Fruit fly (Drosophila melanogaster) whole organism, wandering third instar larva: ENCODE results near the gene Cow.

ENCODE experiments used
- Abd-B ChIP-seq: fragments of >200 bp; optimal IDR thresholded peaks from 2 replicates; lab custom pipeline; 2017; ENCODE audit warnings: missing biosample characterization, missing genetic modification characterization
- CG32264 ChIP-seq: fragments of 200-800 bp; sonication (Bioruptor generic); optimal IDR thresholded peaks from 2 replicates; lab custom pipeline; 2016; ENCODE audit warnings: missing biosample characterization, missing genetic modification characterization
- CG9705 ChIP-seq: fragments of 200-800 bp; sonication (Bioruptor generic); optimal IDR thresholded peaks from 2 replicates; lab custom pipeline; 2018; ENCODE audit warnings: missing biosample characterization, mild to moderate bottlenecking, missing genetic modification characterization
- CrebA ChIP-seq: fragments of 200-800 bp; sonication (Bioruptor generic); optimal IDR thresholded peaks from 2 replicates; lab custom pipeline; 2016; ENCODE audit warnings: missing biosample characterization, mild to moderate bottlenecking, missing genetic modification characterization, borderline replicate concordance
- Dfd ChIP-seq: fragments of >200 bp; optimal IDR thresholded peaks from 2 replicates; lab custom pipeline; 2017; ENCODE audit warnings: missing biosample characterization, missing genetic modification characterization
- Dif ChIP-seq: fragments of 200-275, 200-300 bp; sonication (Bioruptor generic); optimal IDR thresholded peaks from 2 replicates; lab custom pipeline; 2018; ENCODE audit warnings: missing biosample characterization, missing genetic modification characterization; ENCODE audit not compliant: partially characterized antibody
- GATAd ChIP-seq: sonication (Bioruptor generic); optimal IDR thresholded peaks from 2 replicates; lab custom pipeline; 2016; ENCODE audit warnings: missing biosample characterization, missing genetic modification characterization
- HLH106 ChIP-seq: fragments of 200-800 bp; optimal IDR thresholded peaks from 3 replicates; lab custom pipeline; 2019; ENCODE audit warnings: missing biosample characterization, mild to moderate bottlenecking, missing genetic modification characterization, moderate library complexity
- Hnf4 ChIP-seq: fragments of 200-800 bp; sonication (Bioruptor generic); optimal IDR thresholded peaks from 2 replicates; lab custom pipeline; 2016; ENCODE audit warnings: missing biosample characterization, mild to moderate bottlenecking, missing genetic modification characterization
- Hr78 ChIP-seq: fragments of >200 bp; optimal IDR thresholded peaks from 2 replicates; lab custom pipeline; 2017; ENCODE audit warnings: missing biosample characterization, missing genetic modification characterization
- Hr83 ChIP-seq: fragments of 200-300 bp; sonication (Bioruptor generic); optimal IDR thresholded peaks from 2 replicates; lab custom pipeline; 2016; ENCODE audit warnings: missing biosample characterization, mild to moderate bottlenecking, missing genetic modification characterization, moderate library complexity; ENCODE audit not compliant: poor library complexity, severe bottlenecking
- Jra ChIP-seq: sonication (Bioruptor generic); optimal IDR thresholded peaks from 2 replicates; lab custom pipeline; 2016; ENCODE audit warnings: missing biosample characterization, missing genetic modification characterization
- Mio ChIP-seq: sonication (Bioruptor generic); optimal IDR thresholded peaks from 2 replicates; lab custom pipeline; 2016; ENCODE audit warnings: missing biosample characterization, missing genetic modification characterization
- Myc ChIP-seq: fragments of >200 bp; optimal IDR thresholded peaks from 2 replicates; lab custom pipeline; 2017
- N ChIP-seq: fragments of >200 bp; optimal IDR thresholded peaks from 2 replicates; lab custom pipeline; 2018; ENCODE audit warnings: missing biosample characterization, missing external identifiers, missing genetic modification characterization
- OdsH ChIP-seq: fragments of 200-800 bp; sonication (Bioruptor generic); optimal IDR thresholded peaks from 2 replicates; lab custom pipeline; 2016; ENCODE audit warnings: missing biosample characterization, mild to moderate bottlenecking, missing genetic modification characterization
- Rel ChIP-seq, 2 experiments: fragments of 200-800 bp; sonication (Bioruptor generic) in 1 of 2; optimal IDR thresholded peaks; 2 replicates in 1 of 2; 3 replicates in 1 of 2; lab custom pipeline; 2016 to 2019; ENCODE audit warnings: mild to moderate bottlenecking in 2 of 2, missing biosample characterization in 2 of 2, missing genetic modification characterization in 2 of 2, moderate library complexity in 1 of 2
- Sp1 ChIP-seq: fragments of 200-800 bp; sonication (Bioruptor generic); optimal IDR thresholded peaks from 3 replicates; lab custom pipeline; 2019; ENCODE audit warnings: missing biosample characterization, mild to moderate bottlenecking, missing genetic modification characterization, moderate library complexity
- Vsx2 ChIP-seq: fragments of 200-300, 225-300 bp; sonication (Bioruptor generic); optimal IDR thresholded peaks from 2 replicates; lab custom pipeline; 2018; ENCODE audit warnings: missing biosample characterization, missing genetic modification characterization; ENCODE audit not compliant: partially characterized antibody
- br ChIP-seq: fragments of 200-800 bp; sonication (Bioruptor generic); optimal IDR thresholded peaks from 2 replicates; lab custom pipeline; 2016; ENCODE audit warnings: missing biosample characterization, missing genetic modification characterization
- brk ChIP-seq: fragments of 200-800 bp; sonication (Bioruptor generic); optimal IDR thresholded peaks from 2 replicates; lab custom pipeline; 2016; ENCODE audit warnings: missing biosample characterization, mild to moderate bottlenecking, missing genetic modification characterization
- dl ChIP-seq, 2 experiments: fragments of 175-275, 200-275 bp in 1 of 2; fragments of 200-275 bp in 1 of 2; sonication (Bioruptor generic); optimal IDR thresholded peaks; lab custom pipeline; 2018; ENCODE audit warnings: mild to moderate bottlenecking in 2 of 2, missing biosample characterization in 2 of 2, missing genetic modification characterization in 2 of 2, moderate library complexity in 2 of 2; ENCODE audit not compliant: partially characterized antibody in 2 of 2, insufficient read depth in 1 of 2
- dmrt93B ChIP-seq: fragments of 200-800 bp; sonication (Bioruptor generic); optimal IDR thresholded peaks from 2 replicates; lab custom pipeline; 2018; ENCODE audit warnings: missing biosample characterization, mild to moderate bottlenecking, missing genetic modification characterization
- dsf ChIP-seq: sonication (Bioruptor generic); optimal IDR thresholded peaks from 2 replicates; lab custom pipeline; 2016; ENCODE audit warnings: missing biosample characterization, missing genetic modification characterization, borderline replicate concordance
- ey ChIP-seq: fragments of 200-800 bp; sonication (Bioruptor generic); optimal IDR thresholded peaks from 2 replicates; lab custom pipeline; 2016; ENCODE audit warnings: missing biosample characterization, missing genetic modification characterization
- foxo ChIP-seq, 2 experiments: fragments of 200-800 bp; sonication (Bioruptor generic); optimal IDR thresholded peaks; 2 replicates in 1 of 2; 3 replicates in 1 of 2; lab custom pipeline; 2016 to 2017; ENCODE audit warnings: missing biosample characterization in 2 of 2, missing genetic modification characterization in 2 of 2
- fru ChIP-seq: fragments of 200-800 bp; sonication (Bioruptor generic); optimal IDR thresholded peaks from 3 replicates; lab custom pipeline; 2016; ENCODE audit warnings: missing biosample characterization, mild to moderate bottlenecking, missing genetic modification characterization
- jim ChIP-seq: fragments of 175-275, 200-325 bp; sonication (Bioruptor generic); optimal IDR thresholded peaks from 2 replicates; lab custom pipeline; 2016; ENCODE audit warnings: missing biosample characterization, mild to moderate bottlenecking, missing genetic modification characterization
- lola ChIP-seq: fragments of >200 bp; optimal IDR thresholded peaks from 2 replicates; lab custom pipeline; 2017; ENCODE audit warnings: missing biosample characterization, missing genetic modification characterization
- pan ChIP-seq: fragments of >200 bp; optimal IDR thresholded peaks from 2 replicates; lab custom pipeline; 2017
- rgr ChIP-seq: fragments of 200-800 bp; sonication (Bioruptor generic); optimal IDR thresholded peaks from 3 replicates; lab custom pipeline; 2016; ENCODE audit warnings: missing biosample characterization, mild to moderate bottlenecking, missing genetic modification characterization
- sage ChIP-seq: fragments of 200-800 bp; sonication (Bioruptor generic); optimal IDR thresholded peaks from 2 replicates; lab custom pipeline; 2016; ENCODE audit warnings: missing biosample characterization, mild to moderate bottlenecking, missing genetic modification characterization
- sv ChIP-seq: fragments of 200-800 bp; sonication (Bioruptor generic); optimal IDR thresholded peaks from 3 replicates; lab custom pipeline; 2016; ENCODE audit warnings: missing biosample characterization, missing genetic modification characterization
- tai ChIP-seq: sonication (Bioruptor generic); optimal IDR thresholded peaks from 2 replicates; lab custom pipeline; 2016; ENCODE audit warnings: missing biosample characterization, missing genetic modification characterization
- woc ChIP-seq: sonication (Bioruptor generic); optimal IDR thresholded peaks from 2 replicates; lab custom pipeline; 2016; ENCODE audit warnings: missing biosample characterization, mild to moderate bottlenecking, missing genetic modification characterization

Cow gene

dm6 chr3R:23126241-23127022 is 13.9 kb upstream of the Cow start, which contains the start of gene CG31365:
Gene CG31365 (minus strand): TSS chr3R:23126422.
- TF ChIP-seq Myc (lab: Kevin White, UChicago), result no peak
- no peak for TF ChIP-seq Hr83 (GFP tag; lab: Kevin White, UChicago)
- TF ChIP-seq sage (GFP tag; lab: Kevin White, UChicago), result no peak
- no peak for TF ChIP-seq Mio (GFP tag; lab: Kevin White, UChicago)
- no peak for TF ChIP-seq GATAd (GFP tag; lab: Kevin White, UChicago)
- no peak for TF ChIP-seq CG32264
- no peak for TF ChIP-seq sv (GFP tag; lab: Kevin White, UChicago)
- TF ChIP-seq rgr, result peak; percentile 31
- TF ChIP-seq tai, result no peak
- no peak for TF ChIP-seq Rel (GFP tag; optimal IDR thresholded peaks at IDR 0.05; lab: Kevin White, UChicago)
- TF ChIP-seq Rel (tag; optimal IDR thresholded peaks at IDR 0.05; lab: Kevin White, UChicago), result peak; percentile 52
- TF ChIP-seq N (GFP tag; lab: Kevin White, UChicago), result no peak
- TF ChIP-seq Sp1 (GFP tag; lab: Kevin White, UChicago), result peak; percentile 47

DNA sequence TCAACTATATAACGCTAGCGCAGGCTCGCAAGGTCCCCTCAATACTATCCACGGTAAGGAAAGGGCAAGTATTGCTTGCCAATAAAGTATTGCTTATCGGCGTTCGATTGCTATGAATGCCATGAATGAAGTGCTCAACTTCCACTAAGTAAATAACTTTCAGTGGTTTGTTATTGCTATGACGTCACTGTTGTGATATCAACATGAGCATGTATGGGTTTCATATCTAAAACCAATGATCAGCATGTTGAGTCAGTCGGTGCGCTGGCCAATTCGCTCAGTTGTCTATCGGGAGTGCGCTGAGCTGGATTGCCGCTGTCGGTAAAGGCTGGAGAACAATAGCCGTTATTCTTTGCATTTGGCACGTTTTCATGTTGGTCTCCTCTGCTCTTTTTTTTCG is 8.4 kb upstream of the Cow start:
- no peak for TF ChIP-seq CG9705 (GFP tag; lab: Kevin White, UChicago)
- TF ChIP-seq dl (GFP tag; optimal IDR thresholded peaks at IDR 0.05; lab: Kevin White, UChicago; ENCODE audit: insufficient read depth in 1 of 2, partially characterized antibody in 2 of 2), result no peak
- TF ChIP-seq sage (GFP tag; lab: Kevin White, UChicago), result no peak
- TF ChIP-seq woc, result no peak
- no peak for TF ChIP-seq Jra (GFP tag; lab: Kevin White, UChicago)
- no peak for TF ChIP-seq fru (GFP tag; lab: Kevin White, UChicago)

- TF ChIP-seq CG32264 (no peak), Dfd (no peak), Jra (GFP tag; lab: Kevin White, UChicago) (no peak), pan (lab: Kevin White, UChicago) (no peak), CG9705 (GFP tag; lab: Kevin White, UChicago) (no peak), HLH106 (tag; lab: Kevin White, UChicago) (no peak), Rel (GFP tag; optimal IDR thresholded peaks at IDR 0.05; lab: Kevin White, UChicago) (no peak), Rel (tag; optimal IDR thresholded peaks at IDR 0.05; lab: Kevin White, UChicago) (no peak), tai (no peak), sage (GFP tag; lab: Kevin White, UChicago) (no peak), dmrt93B (no peak), br (GFP tag; lab: Kevin White, UChicago) (no peak)
Observed at dm6 chr3R:23119873-23120272, 7.3 kb upstream of the Cow start.

- TF ChIP-seq brk (GFP tag; lab: Kevin White, UChicago), result no peak
- no peak for TF ChIP-seq Hr78 (GFP tag; lab: Kevin White, UChicago)
- TF ChIP-seq Dif (GFP tag; lab: Kevin White, UChicago), result no peak
- TF ChIP-seq lola (GFP tag; lab: Kevin White, UChicago), result no peak
- peak; percentile 54 for TF ChIP-seq HLH106 (tag; lab: Kevin White, UChicago)
- TF ChIP-seq rgr, result peak; percentile 19
- no peak for TF ChIP-seq Mio (GFP tag; lab: Kevin White, UChicago)
- TF ChIP-seq sage (GFP tag; lab: Kevin White, UChicago), result no peak
- TF ChIP-seq Myc (lab: Kevin White, UChicago), result peak; percentile 99
- no peak for TF ChIP-seq pan (lab: Kevin White, UChicago)
- no peak for TF ChIP-seq dl (GFP tag; optimal IDR thresholded peaks at IDR 0.05; lab: Kevin White, UChicago; ENCODE audit: insufficient read depth in 1 of 2, partially characterized antibody in 2 of 2)
- TF ChIP-seq dsf (GFP tag; lab: Kevin White, UChicago), result no peak
- no peak for TF ChIP-seq GATAd (GFP tag; lab: Kevin White, UChicago)
- no peak for TF ChIP-seq Dfd
- TF ChIP-seq Abd-B (GFP tag; lab: Kevin White, UChicago), result no peak
- TF ChIP-seq CrebA, result no peak
- no peak for TF ChIP-seq Rel (GFP tag; optimal IDR thresholded peaks at IDR 0.05; lab: Kevin White, UChicago)
- TF ChIP-seq Rel (tag; optimal IDR thresholded peaks at IDR 0.05; lab: Kevin White, UChicago), result no peak
- TF ChIP-seq fru (GFP tag; lab: Kevin White, UChicago), result peak; percentile 30
- no peak for TF ChIP-seq CG32264
- TF ChIP-seq ey (GFP tag; lab: Kevin White, UChicago), result peak; percentile 2
- no peak for TF ChIP-seq Hnf4 (GFP tag; lab: Kevin White, UChicago)
- peak in 1 of 2 experiments; percentile 65 for TF ChIP-seq foxo (GFP tag; optimal IDR thresholded peaks at IDR 0.05; lab: Kevin White, UChicago)
- TF ChIP-seq Jra (GFP tag; lab: Kevin White, UChicago), result peak; percentile 30
- TF ChIP-seq woc, result peak; percentile 85
- TF ChIP-seq Sp1 (GFP tag; lab: Kevin White, UChicago), result peak; percentile 13
- TF ChIP-seq Vsx2 (GFP tag; lab: Kevin White, UChicago), result no peak
- peak; percentile 8 for TF ChIP-seq CG9705 (GFP tag; lab: Kevin White, UChicago)
- TF ChIP-seq tai, result no peak
- TF ChIP-seq dmrt93B, result no peak
- no peak for TF ChIP-seq N (GFP tag; lab: Kevin White, UChicago)
- TF ChIP-seq jim, result no peak
- TF ChIP-seq OdsH (GFP tag; lab: Kevin White, UChicago), result peak; percentile 22
- peak; percentile 40 for TF ChIP-seq Hr83 (GFP tag; lab: Kevin White, UChicago)
- TF ChIP-seq br (GFP tag; lab: Kevin White, UChicago), result peak; percentile 26
Observed at dm6 chr3R:23117683-23118470, 5.3 kb upstream of the Cow start, which contains the start of the genes Rassf and CenB1A. Gene Rassf (minus strand): TSS chr3R:23117931. Gene CenB1A (plus strand): TSS chr3R:23118400.
